Fruit fly (Drosophila melanogaster) whole organism, embryonic: ENCODE measurements around the gene sicily.

ENCODE experiments used
- CG11504 ChIP-seq: fragments of 200-800 bp; sonication (Bioruptor generic); optimal IDR thresholded peaks from 3 replicates; lab custom pipeline; 2019; ENCODE audit warnings: missing biosample characterization, mild to moderate bottlenecking, missing genetic modification characterization, moderate library complexity
- CG11560 ChIP-seq: fragments of 200-800 bp; sonication (Bioruptor generic); IDR thresholded peaks from 3 replicates; pipeline ENCODE4 v1.3.6; 2022; ENCODE audit warnings: missing biosample characterization, missing genetic modification characterization
- CG2116 ChIP-seq: fragments of 200-800 bp; sonication (Bioruptor generic); optimal IDR thresholded peaks from 3 replicates; lab custom pipeline; 2018; ENCODE audit warnings: missing biosample characterization, mild to moderate bottlenecking, missing genetic modification characterization
- CG2120 ChIP-seq: fragments of 200-800 bp; sonication (Bioruptor generic); optimal IDR thresholded peaks from 3 replicates; lab custom pipeline; 2016; ENCODE audit warnings: missing biosample characterization, missing genetic modification characterization
- CG2199 ChIP-seq: fragments of 200-800 bp; sonication (Bioruptor generic); IDR thresholded peaks from 3 replicates; pipeline ENCODE4 v1.3.6; 2022; ENCODE audit warnings: missing biosample characterization, missing genetic modification characterization
- CG32772 ChIP-seq: fragments of 200-800 bp; sonication (Bioruptor generic); IDR thresholded peaks from 2 replicates; pipeline ENCODE4 v1.3.6; 2022; ENCODE audit warnings: missing biosample characterization, missing genetic modification characterization
- bab2 ChIP-seq: fragments of 200-800 bp; sonication (Bioruptor generic); optimal IDR thresholded peaks from 2 replicates; lab custom pipeline; 2016; ENCODE audit warnings: missing biosample characterization, missing genetic modification characterization
- bsh ChIP-seq, 2 experiments: fragments of 200-800 bp; sonication (Bioruptor generic); optimal IDR thresholded peaks; 2 replicates each; lab custom pipeline; 2017 to 2018; ENCODE audit warnings: mild to moderate bottlenecking in 2 of 2, missing biosample characterization in 2 of 2, missing genetic modification characterization in 2 of 2, moderate library complexity in 1 of 2
- da ChIP-seq: fragments of 200-800 bp; sonication (Bioruptor generic); optimal IDR thresholded peaks from 2 replicates; lab custom pipeline; 2016; ENCODE audit warnings: missing biosample characterization, missing genetic modification characterization
- ken ChIP-seq: fragments of 200-800 bp; sonication (Bioruptor generic); IDR thresholded peaks from 3 replicates; pipeline ENCODE4 v1.3.6; 2022; ENCODE audit warnings: missing biosample characterization, missing genetic modification characterization

dm6 chrX:11923698-11924097 lies 32.2 kb downstream of the sicily start:
- TF ChIP-seq CG2120 (GFP tag; lab: Kevin White, UChicago) (no peak), CG11560 (tag; lab: Robert Waterston, UW) (no peak), ken (no peak), CG11504 (tag; lab: Kevin White, UChicago) (no peak), bab2 (GFP tag; lab: Kevin White, UChicago) (no peak), CG32772 (GFP tag; lab: Robert Waterston, UW) (no peak), da (GFP tag; lab: Kevin White, UChicago) (no peak), bsh (GFP tag; optimal IDR thresholded peaks at IDR 0.05; lab: Kevin White, UChicago) (no peak), CG2116 (GFP tag; lab: Kevin White, UChicago) (no peak), CG2199 (GFP tag; lab: Robert Waterston, UW) (no peak)
